Worm (Caenorhabditis elegans): ENCODE data around the gene C09B9.85.

DNA sequence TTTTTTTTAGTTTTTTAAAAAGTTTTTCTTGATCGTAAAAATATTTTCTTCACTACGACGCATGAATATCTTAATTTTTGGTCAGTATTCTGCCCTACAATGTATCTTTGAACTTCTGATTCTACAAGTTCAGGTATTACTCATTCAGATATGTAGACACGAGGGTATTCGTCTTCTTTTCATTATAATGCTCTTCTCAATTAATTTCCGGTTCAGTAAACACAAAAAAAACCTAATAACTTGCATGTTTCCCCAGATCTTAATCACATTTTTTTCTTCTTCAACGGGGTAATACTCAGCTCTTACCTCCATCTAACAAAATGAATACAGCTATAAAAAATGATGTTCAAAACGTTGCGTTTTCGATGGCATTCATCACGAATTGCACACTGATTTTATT is 33.5 kb downstream of the C09B9.85 start, which contains the start of gene str-162:
- TF ChIP-seq ztf-29 (GFP tag; IDR thresholded peaks at IDR 0.05) (no peak), tab-1 (GFP tag; IDR thresholded peaks at IDR 0.05) (no peak), ref-1 (GFP tag; conservative IDR thresholded peaks at IDR 0.05) (no peak), cog-1 (tag; optimal IDR thresholded peaks at IDR 0.05) (no peak), med-1 (GFP tag; optimal IDR thresholded peaks at IDR 0.05; ENCODE audit: insufficient read depth) (no peak), flt-1 (GFP tag; IDR thresholded peaks at IDR 0.05) (no peak), ztf-23 (GFP tag; IDR thresholded peaks at IDR 0.05) (no peak)

All from whole organism, midembryonic.